Worm (Caenorhabditis elegans): ENCODE measurements around the gene K08D12.4.

ce11 chrIV:1738324-1738730 lies 31.2 kb downstream of the K08D12.4 start:
- TF ChIP-seq mab-5 (tag; optimal IDR thresholded peaks at IDR 0.05), result no peak
- TF ChIP-seq mep-1 (tag; optimal IDR thresholded peaks at IDR 0.05), result peak; percentile 15
- no peak for TF ChIP-seq unc-62 (GFP tag; optimal IDR thresholded peaks at IDR 0.05)
- TF ChIP-seq blmp-1 (tag; optimal IDR thresholded peaks at IDR 0.05), result no peak
- TF ChIP-seq elt-3 (tag; optimal IDR thresholded peaks at IDR 0.05), result no peak
